Fruit fly (Drosophila melanogaster): ENCODE results near the gene Cpr65Ax1.

The Cpr65Ax1 gene

DNA sequence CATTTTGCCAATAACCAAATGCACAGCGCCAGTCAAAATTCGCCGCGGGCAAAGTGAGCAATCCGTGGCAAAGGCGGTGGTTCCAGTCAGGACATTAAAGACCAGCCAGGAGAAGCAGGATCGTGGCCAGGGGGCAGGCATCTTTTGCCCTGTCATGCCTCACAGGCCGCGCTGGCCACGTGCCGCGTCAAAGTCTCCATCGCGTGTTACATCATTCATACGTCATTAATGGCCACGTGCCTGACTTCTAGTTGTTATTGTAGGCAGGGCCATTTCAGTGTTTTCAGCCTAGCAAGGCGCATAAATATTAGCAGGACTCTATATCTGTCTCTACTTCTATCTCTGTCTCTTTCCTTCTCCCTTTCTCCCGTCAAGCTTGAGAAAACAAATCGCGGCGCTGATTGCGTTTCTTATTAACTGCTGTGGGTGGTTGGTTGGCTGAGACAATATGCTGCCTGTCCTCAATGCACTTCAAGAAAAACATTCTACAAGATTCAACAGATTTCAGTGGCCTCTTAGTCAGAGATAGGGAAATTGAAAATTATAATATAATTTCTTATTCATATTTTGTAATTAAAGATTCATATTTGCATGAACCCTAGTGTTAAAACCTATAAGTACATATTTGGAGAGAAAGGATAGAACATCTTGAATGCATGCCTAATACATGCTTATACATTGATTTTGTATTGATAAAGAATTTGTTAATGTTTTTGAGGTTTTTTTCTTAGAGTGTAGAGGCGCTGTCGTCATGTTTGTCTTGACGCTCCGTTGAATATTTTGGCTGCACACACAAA lies 39.3 kb downstream of the Cpr65Ax1 start (continued):
- TF ChIP-seq dmrt99B (tag; optimal IDR thresholded peaks at IDR 0.05) (peak; percentile 28), CG12391 (tag; optimal IDR thresholded peaks at IDR 0.05) (peak; percentile 38), Taf1 (GFP tag; IDR thresholded peaks at IDR 0.05) (no peak), Lim3 (GFP tag; IDR thresholded peaks at IDR 0.05) (no peak), trem (tag; optimal IDR thresholded peaks at IDR 0.05) (peak; percentile 11), Sox100B (GFP tag; optimal IDR thresholded peaks at IDR 0.05) (peak; percentile 44), CG14014 (GFP tag; IDR thresholded peaks at IDR 0.05) (no peak), lbe (GFP tag; optimal IDR thresholded peaks at IDR 0.05) (no peak), Dad (GFP tag; optimal IDR thresholded peaks at IDR 0.05) (no peak), CG6765 (GFP tag; optimal IDR thresholded peaks at IDR 0.05) (no peak), bsh (GFP tag; optimal IDR thresholded peaks at IDR 0.05) (peak in 1 of 2 experiments; percentile 50), ap (GFP tag; IDR thresholded peaks at IDR 0.05) (no peak), Oli (tag; optimal IDR thresholded peaks at IDR 0.05) (peak; percentile 35), CG7786 (GFP tag; optimal IDR thresholded peaks at IDR 0.05) (no peak), Atf-2 (GFP tag; optimal IDR thresholded peaks at IDR 0.05) (no peak), CG7372 (GFP tag; IDR thresholded peaks at IDR 0.05) (no peak), CG8924 (tag; optimal IDR thresholded peaks at IDR 0.05) (peak; percentile 9), CG15514 (GFP tag; optimal IDR thresholded peaks at IDR 0.05) (no peak), rib (GFP tag; IDR thresholded peaks at IDR 0.05) (no peak), gem (tag; optimal IDR thresholded peaks at IDR 0.05) (peak; percentile 53), repo (GFP tag; optimal IDR thresholded peaks at IDR 0.05) (no peak), Nf-YB (GFP tag; optimal IDR thresholded peaks at IDR 0.05) (no peak), CG31441 (GFP tag; IDR thresholded peaks at IDR 0.05) (peak; percentile 48; the same call in 1 of the 2 replicates), CG10979 (tag; optimal IDR thresholded peaks at IDR 0.05) (peak; percentile 54), CG14710 (tag; optimal IDR thresholded peaks at IDR 0.05) (peak; percentile 50), CG31224 (GFP tag; IDR thresholded peaks at IDR 0.05) (no peak), dmrt11E (tag; optimal IDR thresholded peaks at IDR 0.05) (peak; percentile 40), vfl (GFP tag; optimal IDR thresholded peaks at IDR 0.05) (no peak), amos (GFP tag; IDR thresholded peaks at IDR 0.05; ENCODE audit: partially characterized antibody) (no peak), CG6689 (GFP tag; IDR thresholded peaks at IDR 0.05) (no peak), crp (GFP tag; optimal IDR thresholded peaks at IDR 0.05) (no peak), CG17361 (GFP tag; IDR thresholded peaks at IDR 0.05) (peak; percentile 50; the same call in 1 of the 3 replicates), otp (GFP tag; IDR thresholded peaks at IDR 0.05) (no peak), Hr39 (optimal IDR thresholded peaks at IDR 0.05) (no peak), Blimp-1 (GFP tag; optimal IDR thresholded peaks at IDR 0.05) (peak; percentile 47), CG15696 (tag; optimal IDR thresholded peaks at IDR 0.05) (peak; percentile 25), CG17829 (tag; optimal IDR thresholded peaks at IDR 0.05) (peak; percentile 5), Meics (GFP tag; optimal IDR thresholded peaks at IDR 0.05) (no peak), CG4854 (GFP tag; optimal IDR thresholded peaks at IDR 0.05) (no peak), Sox102F (GFP tag; optimal IDR thresholded peaks at IDR 0.05) (peak; percentile 8), fd96Cb (tag; optimal IDR thresholded peaks at IDR 0.05) (peak; percentile 19), gro (GFP tag; optimal IDR thresholded peaks at IDR 0.05) (no peak), pros (GFP tag; optimal IDR thresholded peaks at IDR 0.05) (peak; percentile 48), sob (GFP tag; IDR thresholded peaks at IDR 0.05) (no peak)
